Worm (Caenorhabditis elegans): ENCODE measurements around the gene dbn-1.

- TF ChIP-seq cog-1 (tag; optimal IDR thresholded peaks at IDR 0.05) (no peak), flt-1 (GFP tag; IDR thresholded peaks at IDR 0.05) (no peak), ref-1 (GFP tag; conservative IDR thresholded peaks at IDR 0.05) (no peak), T22C8.4 (GFP tag; IDR thresholded peaks at IDR 0.05) (no peak), ztf-23 (GFP tag; IDR thresholded peaks at IDR 0.05) (no peak), ztf-29 (GFP tag; IDR thresholded peaks at IDR 0.05) (no peak), med-1 (GFP tag; optimal IDR thresholded peaks at IDR 0.05; ENCODE audit: insufficient read depth) (no peak), tab-1 (GFP tag; IDR thresholded peaks at IDR 0.05) (no peak)
These were observed 3.9 kb upstream of the dbn-1 start for ce11 chrIII:13765782-13766181.
